Fruit fly (Drosophila melanogaster) whole organism, embryonic: ENCODE measurements around the gene Sec22.

Experiments used
- Ada2b ChIP-seq: fragments of 200-800 bp; sonication (Bioruptor generic); IDR thresholded peaks from 2 replicates; pipeline ENCODE4 v1.3.6; 2022; ENCODE audit warnings: missing biosample characterization, missing genetic modification characterization
- B-H2 ChIP-seq: fragments of 200-800 bp; sonication (Bioruptor generic); optimal IDR thresholded peaks from 2 replicates; lab custom pipeline; 2018; ENCODE audit warnings: missing biosample characterization, mild to moderate bottlenecking, missing genetic modification characterization
- CG11504 ChIP-seq: fragments of 200-800 bp; sonication (Bioruptor generic); optimal IDR thresholded peaks from 3 replicates; lab custom pipeline; 2019; ENCODE audit warnings: missing biosample characterization, mild to moderate bottlenecking, missing genetic modification characterization, moderate library complexity
- CG12391 ChIP-seq: fragments of 200-800 bp; sonication (Bioruptor generic); optimal IDR thresholded peaks from 3 replicates; lab custom pipeline; 2018; ENCODE audit warnings: missing biosample characterization, mild to moderate bottlenecking, missing genetic modification characterization, moderate library complexity
- CG12659 ChIP-seq: fragments of 200-800 bp; sonication (Bioruptor generic); optimal IDR thresholded peaks from 3 replicates; lab custom pipeline; 2017; ENCODE audit warnings: mild to moderate bottlenecking, missing biosample characterization, missing genetic modification reagents, missing genetic modification characterization
- CG12942 ChIP-seq: fragments of 200-800 bp; sonication (Bioruptor generic); optimal IDR thresholded peaks from 3 replicates; lab custom pipeline; 2016; ENCODE audit warnings: missing biosample characterization, missing genetic modification characterization
- CG16813 ChIP-seq: fragments of 200-800 bp; sonication (Bioruptor generic); IDR thresholded peaks from 3 replicates; pipeline ENCODE4 v1.3.6; 2022; ENCODE audit warnings: missing biosample characterization, missing genetic modification characterization; ENCODE audit not compliant: partially characterized antibody
- CG18619 ChIP-seq: fragments of 200-800 bp; sonication (Bioruptor generic); optimal IDR thresholded peaks from 3 replicates; lab custom pipeline; 2017; ENCODE audit warnings: missing biosample characterization, mild to moderate bottlenecking, missing genetic modification characterization
- CG2875 ChIP-seq: fragments of 200-800 bp; sonication (Bioruptor generic); optimal IDR thresholded peaks from 2 replicates; lab custom pipeline; 2017; ENCODE audit warnings: missing biosample characterization, mild to moderate bottlenecking, missing genetic modification characterization, missing genetic modification reagents
- CG30431 ChIP-seq: fragments of 200-800 bp; sonication (Bioruptor generic); optimal IDR thresholded peaks from 2 replicates; lab custom pipeline; 2017; ENCODE audit warnings: missing biosample characterization, missing genetic modification characterization
- CG32767 ChIP-seq: fragments of 200-800 bp; sonication (Bioruptor generic); IDR thresholded peaks from 2 replicates; pipeline ENCODE4 v1.3.6; 2022; ENCODE audit warnings: missing biosample characterization, missing genetic modification characterization
- CG3838 ChIP-seq: fragments of 200-800 bp; sonication (Bioruptor generic); optimal IDR thresholded peaks from 3 replicates; lab custom pipeline; 2016; ENCODE audit warnings: missing biosample characterization, missing genetic modification characterization
- CG42726 ChIP-seq: fragments of 200-800 bp; sonication (Bioruptor generic); IDR thresholded peaks from 2 replicates; pipeline ENCODE4 v1.3.6; 2022; ENCODE audit warnings: missing biosample characterization, missing genetic modification characterization; ENCODE audit not compliant: partially characterized antibody
- CG43689 ChIP-seq: fragments of 200-800 bp; sonication (Bioruptor generic); IDR thresholded peaks from 2 replicates; pipeline ENCODE4 v1.3.6; 2022; ENCODE audit warnings: missing biosample characterization, missing genetic modification characterization
- CG6791 ChIP-seq: fragments of 200-800 bp; sonication (Bioruptor generic); IDR thresholded peaks from 3 replicates; pipeline ENCODE4 v1.3.6; 2022; ENCODE audit warnings: missing biosample characterization, missing genetic modification characterization; ENCODE audit not compliant: partially characterized antibody
- CG6854 ChIP-seq: fragments of 200-800 bp; sonication (Bioruptor generic); optimal IDR thresholded peaks from 3 replicates; lab custom pipeline; 2017; ENCODE audit warnings: missing biosample characterization, mild to moderate bottlenecking, missing genetic modification characterization
- CG7839 ChIP-seq: fragments of 200-800 bp; sonication (Bioruptor generic); optimal IDR thresholded peaks from 3 replicates; lab custom pipeline; 2018; ENCODE audit warnings: missing biosample characterization, mild to moderate bottlenecking, missing genetic modification characterization, moderate library complexity
- CG7928 ChIP-seq: fragments of 200-800 bp; sonication (Bioruptor generic); optimal IDR thresholded peaks from 2 replicates; lab custom pipeline; 2017; ENCODE audit warnings: missing biosample characterization, mild to moderate bottlenecking, missing genetic modification characterization
- CG8478 ChIP-seq: fragments of >200 bp; optimal IDR thresholded peaks from 2 replicates; lab custom pipeline; 2018
- Dek ChIP-seq: fragments of 200-800 bp; sonication (Bioruptor generic); optimal IDR thresholded peaks from 3 replicates; lab custom pipeline; 2019; ENCODE audit warnings: missing biosample characterization, mild to moderate bottlenecking, missing genetic modification characterization, moderate library complexity
- Kr ChIP-seq: fragments of 200-800 bp; sonication (Bioruptor generic); optimal IDR thresholded peaks from 2 replicates; lab custom pipeline; 2017; ENCODE audit warnings: missing biosample characterization, mild to moderate bottlenecking, missing genetic modification characterization
- MESR4 ChIP-seq: fragments of 200-800 bp; sonication (Bioruptor generic); optimal IDR thresholded peaks from 2 replicates; lab custom pipeline; 2018; ENCODE audit warnings: missing biosample characterization, mild to moderate bottlenecking, missing genetic modification characterization, moderate library complexity
- Nf-YC ChIP-seq: fragments of 200-800 bp; optimal IDR thresholded peaks from 3 replicates; lab custom pipeline; 2019; ENCODE audit warnings: missing biosample characterization, mild to moderate bottlenecking, missing genetic modification characterization, moderate library complexity
- Opbp ChIP-seq: fragments of 200-800 bp; sonication (Bioruptor generic); IDR thresholded peaks from 3 replicates; pipeline ENCODE4 v1.3.6; 2022; ENCODE audit warnings: missing biosample characterization, missing genetic modification characterization; ENCODE audit not compliant: partially characterized antibody
- Rx ChIP-seq: fragments of 200-800 bp; sonication (Bioruptor generic); IDR thresholded peaks from 2 replicates; pipeline ENCODE4 v1.3.6; 2022; ENCODE audit warnings: missing biosample characterization, missing genetic modification characterization
- Scr ChIP-seq: fragments of 200-800 bp; sonication (Bioruptor generic); IDR thresholded peaks from 2 replicates; pipeline ENCODE4 v1.3.6; 2022; ENCODE audit warnings: missing biosample characterization, missing genetic modification characterization; ENCODE audit not compliant: partially characterized antibody
- Sox102F ChIP-seq: fragments of 200-800 bp; sonication (Bioruptor generic); optimal IDR thresholded peaks from 2 replicates; lab custom pipeline; 2018; ENCODE audit warnings: missing biosample characterization, mild to moderate bottlenecking, missing genetic modification characterization, moderate library complexity
- Ssrp ChIP-seq: fragments of 200-800 bp; sonication (Bioruptor generic); optimal IDR thresholded peaks from 2 replicates; lab custom pipeline; 2018; ENCODE audit warnings: missing biosample characterization, mild to moderate bottlenecking, missing genetic modification characterization, moderate library complexity
- Usf ChIP-seq: fragments of 200-800 bp; sonication (Bioruptor generic); optimal IDR thresholded peaks from 2 replicates; lab custom pipeline; 2017; ENCODE audit warnings: missing genotype, missing biosample characterization, missing genetic modification characterization
- Xbp1 ChIP-seq: fragments of 200-800 bp; sonication (Bioruptor generic); optimal IDR thresholded peaks from 3 replicates; lab custom pipeline; 2016; ENCODE audit warnings: missing biosample characterization, mild to moderate bottlenecking, missing genetic modification characterization
- aop ChIP-seq: fragments of 200-800 bp; sonication (Bioruptor generic); IDR thresholded peaks from 2 replicates; pipeline ENCODE4 v1.3.6; 2022; ENCODE audit warnings: missing biosample characterization, missing genetic modification characterization
- br ChIP-seq: fragments of >200 bp; optimal IDR thresholded peaks from 2 replicates; lab custom pipeline; 2017
- caup ChIP-seq: fragments of 200-800 bp; sonication (Bioruptor generic); optimal IDR thresholded peaks from 3 replicates; lab custom pipeline; 2017; ENCODE audit warnings: missing biosample characterization, mild to moderate bottlenecking, missing genetic modification characterization, moderate library complexity; ENCODE audit not compliant: severe bottlenecking
- da ChIP-seq: fragments of 200-800 bp; sonication (Bioruptor generic); optimal IDR thresholded peaks from 2 replicates; lab custom pipeline; 2016; ENCODE audit warnings: missing biosample characterization, missing genetic modification characterization
- dan ChIP-seq: fragments of 200-800 bp; sonication (Bioruptor generic); IDR thresholded peaks from 2 replicates; pipeline ENCODE4 v1.3.6; 2022; ENCODE audit warnings: missing biosample characterization, missing genetic modification characterization
- dmrt99B ChIP-seq: fragments of 200-800 bp; sonication (Bioruptor generic); optimal IDR thresholded peaks from 2 replicates; lab custom pipeline; 2018; ENCODE audit warnings: missing biosample characterization, mild to moderate bottlenecking, missing genetic modification characterization, moderate library complexity
- emc ChIP-seq: fragments of 200-800 bp; sonication (Bioruptor generic); optimal IDR thresholded peaks from 2 replicates; lab custom pipeline; 2016; ENCODE audit warnings: missing biosample characterization, missing genetic modification characterization
- fu2 ChIP-seq: fragments of 200-800 bp; sonication (Bioruptor generic); optimal IDR thresholded peaks from 2 replicates; lab custom pipeline; 2016; ENCODE audit warnings: missing biosample characterization, missing genetic modification characterization
- gfzf ChIP-seq: fragments of 200-800 bp; sonication (Bioruptor generic); optimal IDR thresholded peaks from 2 replicates; lab custom pipeline; 2016; ENCODE audit warnings: missing biosample characterization, mild to moderate bottlenecking, missing genetic modification characterization, moderate library complexity
- gt ChIP-seq: fragments of 200-800 bp; sonication (Bioruptor generic); IDR thresholded peaks from 2 replicates; pipeline ENCODE4 v1.3.6; 2022; ENCODE audit warnings: missing biosample characterization, missing genetic modification characterization
- hb ChIP-seq: fragments of 200-800 bp; sonication (Bioruptor generic); IDR thresholded peaks from 3 replicates; pipeline ENCODE4 v1.3.6; 2022; ENCODE audit warnings: missing biosample characterization, missing genetic modification characterization; ENCODE audit not compliant: partially characterized antibody
- klu ChIP-seq: fragments of 200-800 bp; sonication (Bioruptor generic); IDR thresholded peaks from 2 replicates; pipeline ENCODE4 v1.3.6; 2022; ENCODE audit warnings: missing biosample characterization, missing genetic modification characterization
- maf-S ChIP-seq: fragments of 200-800 bp; sonication (Bioruptor generic); optimal IDR thresholded peaks from 2 replicates; lab custom pipeline; 2016; ENCODE audit warnings: missing biosample characterization, missing genetic modification characterization
- nerfin-2 ChIP-seq: fragments of 200-800 bp; sonication (Bioruptor generic); IDR thresholded peaks from 2 replicates; pipeline ENCODE4 v1.3.6; 2022; ENCODE audit warnings: missing biosample characterization, missing genetic modification characterization; ENCODE audit not compliant: partially characterized antibody
- p53 ChIP-seq: fragments of 200-800 bp; sonication (Bioruptor generic); optimal IDR thresholded peaks from 2 replicates; lab custom pipeline; 2016; ENCODE audit warnings: missing biosample characterization, missing genetic modification characterization
- pita ChIP-seq: fragments of 200-800 bp; sonication (Bioruptor generic); optimal IDR thresholded peaks from 2 replicates; lab custom pipeline; 2017; ENCODE audit warnings: missing biosample characterization, mild to moderate bottlenecking, missing genetic modification characterization
- row ChIP-seq: fragments of 200-800 bp; sonication (Bioruptor generic); IDR thresholded peaks from 3 replicates; pipeline ENCODE4 v1.3.6; 2022; ENCODE audit warnings: missing biosample characterization, missing genetic modification characterization
- tio ChIP-seq: fragments of 200-800 bp; sonication (Bioruptor generic); optimal IDR thresholded peaks from 2 replicates; lab custom pipeline; 2017; ENCODE audit warnings: missing biosample characterization, missing genetic modification characterization, inconsistent platforms
- vnd ChIP-seq: fragments of 200-800 bp; sonication (Bioruptor generic); IDR thresholded peaks from 3 replicates; pipeline ENCODE4 v1.3.6; 2022; ENCODE audit warnings: missing biosample characterization, missing genetic modification characterization; ENCODE audit not compliant: partially characterized antibody
- z ChIP-seq: fragments of 200-800 bp; sonication (Bioruptor generic); IDR thresholded peaks from 3 replicates; pipeline ENCODE4 v1.3.6; 2022; ENCODE audit warnings: missing biosample characterization, missing genetic modification characterization
- zfh1 ChIP-seq: fragments of 200-800 bp; sonication (Bioruptor generic); IDR thresholded peaks from 3 replicates; pipeline ENCODE4 v1.3.6; 2022; ENCODE audit warnings: missing biosample characterization, missing genetic modification characterization

The Sec22 gene

DNA sequence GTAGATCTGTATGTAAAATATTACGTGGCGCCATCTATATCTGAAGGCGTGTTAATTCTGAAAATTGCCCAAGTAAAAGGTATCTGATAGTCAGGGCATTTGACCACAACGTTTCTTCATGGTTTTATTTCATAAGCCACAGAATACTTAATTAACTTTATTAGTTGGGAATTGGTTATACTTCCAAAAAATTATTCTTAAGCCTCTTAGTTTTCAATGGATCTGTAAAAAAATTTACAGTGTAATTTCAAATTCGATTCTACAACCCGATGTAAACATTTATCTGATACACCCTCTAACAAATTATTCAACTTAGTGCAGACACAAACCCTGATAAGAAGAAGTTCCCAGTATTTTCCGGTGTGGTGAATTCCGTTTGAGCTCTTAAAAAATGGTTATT, 37.6 kb downstream of the Sec22 start (continued):
- TF ChIP-seq Opbp (GFP tag; lab: Robert Waterston, UW) (no peak), CG42726 (no peak), CG32767 (no peak), zfh1 (GFP tag; lab: Robert Waterston, UW) (no peak), emc (no peak), Ssrp (peak; percentile 14), Sox102F (GFP tag; lab: Kevin White, UChicago) (peak; percentile 52), br (lab: Kevin White, UChicago) (no peak), Rx (no peak), Ada2b (GFP tag; lab: Robert Waterston, UW) (peak; percentile 12; the same call in 1 of the 2 replicates), dan (no peak), CG2875 (no peak), CG7928 (GFP tag; lab: Kevin White, UChicago) (no peak), aop (GFP tag; lab: Robert Waterston, UW) (no peak), CG16813 (GFP tag; lab: Robert Waterston, UW) (peak; percentile 64), klu (GFP tag; lab: Robert Waterston, UW) (no peak), nerfin-2 (GFP tag; lab: Robert Waterston, UW) (peak; percentile 37; the same call in 1 of the 2 replicates), Usf (GFP tag; lab: Kevin White, UChicago) (no peak), MESR4 (GFP tag; lab: Kevin White, UChicago) (no peak), row (GFP tag; lab: Robert Waterston, UW) (peak; percentile 45), gfzf (GFP tag; lab: Kevin White, UChicago) (no peak), hb (GFP tag; lab: Robert Waterston, UW) (peak; percentile 67), gt (GFP tag; lab: Robert Waterston, UW) (no peak), vnd (GFP tag; lab: Robert Waterston, UW) (peak; percentile 30; the same call in 1 of the 3 replicates), Nf-YC (tag; lab: Kevin White, UChicago) (no peak), CG30431 (GFP tag; lab: Kevin White, UChicago) (no peak), B-H2 (GFP tag; lab: Kevin White, UChicago) (no peak), p53 (GFP tag; lab: Kevin White, UChicago) (no peak), CG12942 (no peak), CG6791 (0 out of 3 replicates have a peak, but pooled peaks have one; percentile 54), CG18619 (GFP tag; lab: Kevin White, UChicago) (peak; percentile 2), CG12391 (tag; lab: Kevin White, UChicago) (peak; percentile 23), Scr (peak; percentile 39; the same call in 1 of the 2 replicates), da (GFP tag; lab: Kevin White, UChicago) (no peak), CG6854 (GFP tag; lab: Kevin White, UChicago) (no peak), CG11504 (tag; lab: Kevin White, UChicago) (peak; percentile 54), tio (peak; percentile 9), CG12659 (GFP tag; lab: Kevin White, UChicago) (peak; percentile 10), caup (GFP tag; lab: Kevin White, UChicago) (no peak), pita (GFP tag; lab: Kevin White, UChicago) (peak; percentile 66), fu2 (GFP tag; lab: Kevin White, UChicago) (no peak), CG7839 (tag; lab: Kevin White, UChicago) (peak; percentile 37), Kr (GFP tag; lab: Kevin White, UChicago) (no peak), z (no peak), dmrt99B (peak; percentile 38), maf-S (GFP tag; lab: Kevin White, UChicago) (no peak), CG43689 (GFP tag; lab: Robert Waterston, UW) (no peak), CG3838 (GFP tag; lab: Kevin White, UChicago) (no peak), CG8478 (lab: Kevin White, UChicago) (peak; percentile 66), Xbp1 (GFP tag; lab: Kevin White, UChicago) (peak; percentile 46), Dek (tag; lab: Kevin White, UChicago) (peak; percentile 5)
